Worm (Caenorhabditis elegans): ENCODE data around the gene bgal-2.

bgal-2 gene

ce11 chrX:6741532-6741931 is 42.7 kb upstream of the bgal-2 start (continued):
- TF ChIP-seq xbp-1 (tag; optimal IDR thresholded peaks at IDR 0.05) (no peak), tbx-2 (tag; optimal IDR thresholded peaks at IDR 0.05) (no peak), lin-14 (GFP tag; optimal IDR thresholded peaks at IDR 0.05) (peak; percentile 42), lsy-2 (tag; optimal IDR thresholded peaks at IDR 0.05) (peak; percentile 48 to 58), nhr-90 (tag; optimal IDR thresholded peaks at IDR 0.05; ENCODE audit: poor library complexity) (peak; percentile 78), sptf-1 (tag; optimal IDR thresholded peaks at IDR 0.05) (no peak), aha-1 (tag; optimal IDR thresholded peaks at IDR 0.05) (peak; percentile 40), nhr-19 (GFP tag; conservative IDR thresholded peaks at IDR 0.05) (peak; percentile 34), swsn-7 (tag; optimal IDR thresholded peaks at IDR 0.05) (no peak), nhr-77 (tag; optimal IDR thresholded peaks at IDR 0.05) (no peak), ceh-82 (tag; optimal IDR thresholded peaks at IDR 0.05) (no peak), lir-3 (tag; optimal IDR thresholded peaks at IDR 0.05; ENCODE audit: poor library complexity) (peak; percentile 73), egl-27 (tag; optimal IDR thresholded peaks at IDR 0.05) (peak in 1 of 2 experiments; percentile 26), elt-3 (tag; optimal IDR thresholded peaks at IDR 0.05) (peak in 2 of 6 experiments; percentile 88 to 90), grh-1 (GFP tag; IDR thresholded peaks at IDR 0.05) (peak; percentile 85), fkh-8 (tag; optimal IDR thresholded peaks at IDR 0.05) (no peak), Y116A8C.19 (tag; optimal IDR thresholded peaks at IDR 0.05; ENCODE audit: borderline replicate concordance) (no peak), ceh-63 (GFP tag; optimal IDR thresholded peaks at IDR 0.05) (no peak), unc-62 (GFP tag; optimal IDR thresholded peaks at IDR 0.05) (no peak), dpl-1 (GFP tag; optimal IDR thresholded peaks at IDR 0.05) (peak; percentile 8 to 17 (median 17)), nhr-237 (tag; optimal IDR thresholded peaks at IDR 0.05) (no peak), nhr-71 (tag; optimal IDR thresholded peaks at IDR 0.05) (peak; percentile 49), blmp-1 (tag; optimal IDR thresholded peaks at IDR 0.05) (peak; percentile 96), pag-3 (tag; optimal IDR thresholded peaks at IDR 0.05; ENCODE audit: borderline replicate concordance, insufficient read depth) (no peak), pax-3 (tag; optimal IDR thresholded peaks at IDR 0.05) (no peak), snpc-4 (tag; optimal IDR thresholded peaks at IDR 0.05) (no peak), nhr-47 (tag; optimal IDR thresholded peaks at IDR 0.05) (no peak), nhr-28 (tag; optimal IDR thresholded peaks at IDR 0.05) (no peak), ceh-90 (tag; optimal IDR thresholded peaks at IDR 0.05) (no peak)

ce11 chrX:6742011-6742683 is 42.1 kb upstream of the bgal-2 start, which contains the start of gene mdl-1:
TSS of gene mdl-1 (plus strand) at chrX:6742351.
- TF ChIP-seq unc-62 (GFP tag; optimal IDR thresholded peaks at IDR 0.05), result no peak
- TF ChIP-seq nhr-47 (tag; optimal IDR thresholded peaks at IDR 0.05), result peak; percentile 86
- TF ChIP-seq tlp-1 (tag; optimal IDR thresholded peaks at IDR 0.05), result no peak
- no peak for TF ChIP-seq ceh-90 (tag; optimal IDR thresholded peaks at IDR 0.05)
- peak; percentile 73 for TF ChIP-seq lin-13 (GFP tag; optimal IDR thresholded peaks at IDR 0.05)
- peak; percentile 89 for TF ChIP-seq fkh-8 (tag; optimal IDR thresholded peaks at IDR 0.05)
- TF ChIP-seq nhr-71 (tag; optimal IDR thresholded peaks at IDR 0.05), result peak; percentile 95
- TF ChIP-seq dsc-1 (tag; optimal IDR thresholded peaks at IDR 0.05), result peak; percentile 70
- peak; percentile 94 for TF ChIP-seq ama-1 (optimal IDR thresholded peaks at IDR 0.05)
- TF ChIP-seq ceh-82 (tag; optimal IDR thresholded peaks at IDR 0.05), result peak; percentile 75 to 93 (median 78)
- peak; percentile 76 for TF ChIP-seq unc-130 (tag; optimal IDR thresholded peaks at IDR 0.05)
- no peak for TF ChIP-seq ets-5 (GFP tag; IDR thresholded peaks at IDR 0.05)
- no peak for TF ChIP-seq sptf-1 (tag; optimal IDR thresholded peaks at IDR 0.05)
- TF ChIP-seq C16A3.4 (tag; optimal IDR thresholded peaks at IDR 0.05), result peak; percentile 64
- peak; percentile 88 for TF ChIP-seq nhr-85 (tag)
- no peak for TF ChIP-seq Y116A8C.19 (tag; optimal IDR thresholded peaks at IDR 0.05; ENCODE audit: borderline replicate concordance)
- TF ChIP-seq snu-23 (GFP tag; optimal IDR thresholded peaks at IDR 0.05), result peak; percentile 77
- TF ChIP-seq grh-1 (GFP tag; IDR thresholded peaks at IDR 0.05), result peak; percentile 84
- TF ChIP-seq mdl-1 (tag; optimal IDR thresholded peaks at IDR 0.05), result peak in 1 of 2 experiments; percentile 100
- TF ChIP-seq zip-4 (GFP tag; optimal IDR thresholded peaks at IDR 0.05), result peak; percentile 49
- TF ChIP-seq C34B4.2 (tag; optimal IDR thresholded peaks at IDR 0.05), result no peak
- TF ChIP-seq aly-2 (tag; optimal IDR thresholded peaks at IDR 0.05), result no peak
- peak; percentile 57 for TF ChIP-seq snpc-4 (tag; optimal IDR thresholded peaks at IDR 0.05)
- peak; percentile 89 for TF ChIP-seq nhr-20 (tag; optimal IDR thresholded peaks at IDR 0.05)
- no peak for TF ChIP-seq ces-1 (GFP tag; optimal IDR thresholded peaks at IDR 0.05)
- peak; percentile 90 for TF ChIP-seq ztf-4 (tag; optimal IDR thresholded peaks at IDR 0.05)
- TF ChIP-seq pqm-1 (tag; optimal IDR thresholded peaks at IDR 0.05), result peak; percentile 51
- peak; percentile 69 for TF ChIP-seq nhr-90 (tag; optimal IDR thresholded peaks at IDR 0.05; ENCODE audit: poor library complexity)
- peak; percentile 77 for TF ChIP-seq unc-86 (tag; optimal IDR thresholded peaks at IDR 0.05)
- TF ChIP-seq nhr-19 (GFP tag; conservative IDR thresholded peaks at IDR 0.05), result peak; percentile 99
- TF ChIP-seq hlh-4 (tag; optimal IDR thresholded peaks at IDR 0.05), result no peak
- peak; percentile 99 for TF ChIP-seq lin-14 (GFP tag; optimal IDR thresholded peaks at IDR 0.05)
- TF ChIP-seq mab-9 (GFP tag; IDR thresholded peaks at IDR 0.05), result peak; percentile 81; the same call in 1 of the 2 replicates

All from whole organism, L1 larva.